Worm (Caenorhabditis elegans) whole organism, L4 larva: Measurements from ENCODE around the gene srd-13.

Experiments used
- F37D6.2 ChIP-seq: sonication (generic microtip); optimal IDR thresholded peaks from 2 replicates; lab custom pipeline; 2016; ENCODE audit warnings: mild to moderate bottlenecking, missing genetic modification characterization, missing compliant biosample characterization
- F44E2.7 ChIP-seq: fragments of 200-800 bp; sonication (Bioruptor generic); IDR thresholded peaks from 2 replicates; pipeline ENCODE4 v2.1.2; 2022; ENCODE audit warnings: missing genetic modification characterization, missing compliant biosample characterization
- Y75B8A.6 ChIP-seq: fragments of 200-800 bp; sonication (Bioruptor generic); IDR thresholded peaks from 2 replicates; pipeline ENCODE4 v1.3.6; 2022; ENCODE audit warnings: missing genetic modification reagents, missing genetic modification characterization, missing compliant biosample characterization
- aha-1 ChIP-seq: fragments of 150-350 bp; peaks from one replicate; lab custom pipeline; 2014; ENCODE audit warnings: missing biosample characterization, missing genetic modification characterization
- ama-1 ChIP-seq: fragments of 150-350 bp; optimal IDR thresholded peaks from 2 replicates; lab custom pipeline; 2014; ENCODE audit warnings: inconsistent platforms, mixed read lengths
- attf-4 ChIP-seq: sonication (generic microtip); optimal IDR thresholded peaks from 3 replicates; lab custom pipeline; 2017; ENCODE audit warnings: missing biosample characterization, missing genetic modification characterization
- ceh-20 ChIP-seq: fragments of 200-800 bp; sonication (Bioruptor generic); IDR thresholded peaks from 2 replicates; pipeline ENCODE4 v1.3.6; 2022; ENCODE audit warnings: missing genetic modification reagents, missing genetic modification characterization, missing compliant biosample characterization
- ceh-32 ChIP-seq: sonication (generic microtip); optimal IDR thresholded peaks from 2 replicates; lab custom pipeline; 2016; ENCODE audit warnings: mild to moderate bottlenecking, missing genetic modification characterization, missing compliant biosample characterization; ENCODE audit not compliant: poor library complexity
- ceh-82 ChIP-seq: sonication (generic microtip); optimal IDR thresholded peaks from 2 replicates; lab custom pipeline; 2017; ENCODE audit warnings: missing biosample characterization, missing genetic modification characterization
- daf-16 ChIP-seq, 3 experiments: sonication (generic microtip); optimal IDR thresholded peaks; 2 replicates each; lab custom pipeline; 2016 to 2017; ENCODE audit warnings: missing genetic modification characterization in 3 of 3, missing genetic modification reagents in 3 of 3, mild to moderate bottlenecking in 2 of 3, missing compliant biosample characterization in 2 of 3, missing biosample characterization in 1 of 3, moderate library complexity in 1 of 3
- dmd-6 ChIP-seq: fragments of 200-800 bp; sonication (Bioruptor generic); IDR thresholded peaks from 2 replicates; pipeline ENCODE4 v1.3.6; 2022; ENCODE audit warnings: missing genetic modification reagents, missing genetic modification characterization, missing compliant biosample characterization
- dmd-8 ChIP-seq: fragments of 200-800 bp; sonication (Bioruptor generic); IDR thresholded peaks from 2 replicates; pipeline ENCODE4 v1.3.6; 2022; ENCODE audit warnings: missing genetic modification characterization, missing compliant biosample characterization
- dve-1 ChIP-seq: sonication (generic microtip); optimal IDR thresholded peaks from 2 replicates; lab custom pipeline; 2017; ENCODE audit warnings: antibody characterized with exemption, mild to moderate bottlenecking, missing genetic modification characterization, missing compliant biosample characterization; ENCODE audit not compliant: insufficient read depth
- hif-1 ChIP-seq, 2 experiments: sonication (generic microtip); optimal IDR thresholded peaks; 2 replicates each; lab custom pipeline; 2016 to 2017; ENCODE audit warnings: missing compliant biosample characterization in 2 of 2, missing genetic modification characterization in 2 of 2, missing genetic modification reagents in 2 of 2, missing genotype in 2 of 2, mild to moderate bottlenecking in 1 of 2
- hlh-11 ChIP-seq: fragments of 200-800 bp; sonication (Bioruptor generic); optimal IDR thresholded peaks from 2 replicates; lab custom pipeline; 2018; ENCODE audit warnings: mild to moderate bottlenecking, missing genetic modification characterization, missing compliant biosample characterization
- hlh-30 ChIP-seq: sonication (generic microtip); optimal IDR thresholded peaks from 2 replicates; lab custom pipeline; 2017; ENCODE audit warnings: antibody characterized with exemption, mild to moderate bottlenecking, missing genetic modification characterization, missing compliant biosample characterization; ENCODE audit not compliant: insufficient read depth
- hmg-1.1 ChIP-seq: fragments of 200-800 bp; sonication (Bioruptor generic); IDR thresholded peaks from 2 replicates; pipeline ENCODE4 v1.3.6; 2022; ENCODE audit warnings: missing genetic modification reagents, missing genetic modification characterization, missing compliant biosample characterization
- lin-1 ChIP-seq: fragments of 200-800 bp; sonication (Bioruptor generic); IDR thresholded peaks from 2 replicates; pipeline ENCODE4 v1.3.6; 2022; ENCODE audit warnings: missing genetic modification reagents, missing genetic modification characterization, missing compliant biosample characterization
- lin-29 ChIP-seq: fragments of 200-800 bp; sonication (Bioruptor generic); IDR thresholded peaks from 2 replicates; pipeline ENCODE4 v1.3.6; 2022; ENCODE audit warnings: missing genetic modification reagents, missing genetic modification characterization, missing compliant biosample characterization
- lin-38 ChIP-seq: fragments of 200-800 bp; sonication (Bioruptor generic); IDR thresholded peaks from 2 replicates; pipeline ENCODE4 v1.3.6; 2022; ENCODE audit warnings: missing genetic modification reagents, missing genetic modification characterization, missing compliant biosample characterization
- lsy-2 ChIP-seq, 2 experiments: fragments of 150-350 bp in 1 of 2; sonication (generic microtip) in 1 of 2; optimal IDR thresholded peaks; 2 replicates each; lab custom pipeline; 2014 to 2017; ENCODE audit warnings: missing biosample characterization in 2 of 2, missing genetic modification characterization in 2 of 2
- madf-9 ChIP-seq: fragments of 200-800 bp; sonication (Bioruptor generic); conservative IDR thresholded peaks from 2 replicates; pipeline ENCODE4 v1.3.6; 2022; ENCODE audit warnings: missing genetic modification reagents, missing genetic modification characterization, missing compliant biosample characterization
- mdl-1 ChIP-seq, 2 experiments: fragments of 150-350 bp in 1 of 2; sonication (generic microtip) in 1 of 2; optimal IDR thresholded peaks; 2 replicates each; lab custom pipeline; 2014 to 2017; ENCODE audit warnings: missing biosample characterization in 2 of 2, missing genetic modification characterization in 2 of 2
- mdt-29 ChIP-seq: fragments of 200-800 bp; sonication (Bioruptor generic); IDR thresholded peaks from 2 replicates; pipeline ENCODE4 v1.3.6; 2022; ENCODE audit warnings: missing genetic modification reagents, missing genetic modification characterization, missing compliant biosample characterization
- mep-1 ChIP-seq: fragments of 150-350 bp; sonication (generic microtip); optimal IDR thresholded peaks from 3 replicates; lab custom pipeline; 2014; ENCODE audit warnings: missing biosample characterization, missing genetic modification characterization
- mes-2 ChIP-seq: sonication (generic microtip); optimal IDR thresholded peaks from 2 replicates; lab custom pipeline; 2016; ENCODE audit warnings: missing genotype, mild to moderate bottlenecking, missing genetic modification characterization, missing compliant biosample characterization; ENCODE audit not compliant: poor library complexity, severe bottlenecking
- mxl-3 ChIP-seq: fragments of 200-800 bp; sonication (Bioruptor generic); optimal IDR thresholded peaks from 2 replicates; lab custom pipeline; 2018; ENCODE audit warnings: mild to moderate bottlenecking, missing genetic modification characterization, missing compliant biosample characterization
- nhr-102 ChIP-seq: sonication (generic microtip); optimal IDR thresholded peaks from 2 replicates; lab custom pipeline; 2016; ENCODE audit warnings: mild to moderate bottlenecking, missing genetic modification characterization, moderate library complexity, missing compliant biosample characterization
- nhr-28 ChIP-seq: fragments of 150-350 bp; optimal IDR thresholded peaks from 2 replicates; lab custom pipeline; 2014; ENCODE audit warnings: missing biosample characterization, missing genetic modification characterization
- nhr-42 ChIP-seq: fragments of 200-800 bp; sonication (Bioruptor generic); IDR thresholded peaks from 2 replicates; pipeline ENCODE4 v1.3.6; 2022; ENCODE audit warnings: missing genetic modification characterization, missing compliant biosample characterization
- nhr-48 ChIP-seq: sonication (generic microtip); optimal IDR thresholded peaks from 2 replicates; lab custom pipeline; 2016; ENCODE audit warnings: mild to moderate bottlenecking, missing genetic modification characterization, missing compliant biosample characterization
- nhr-77 ChIP-seq: fragments of 150-350 bp; optimal IDR thresholded peaks from 2 replicates; lab custom pipeline; 2014; ENCODE audit warnings: missing biosample characterization, missing genetic modification characterization
- pqm-1 ChIP-seq: sonication (generic microtip); optimal IDR thresholded peaks from 2 replicates; lab custom pipeline; 2017; ENCODE audit warnings: missing biosample characterization, missing genetic modification characterization
- saeg-2 ChIP-seq: fragments of 200-800 bp; sonication (Bioruptor generic); IDR thresholded peaks from 2 replicates; pipeline ENCODE4 v1.3.6; 2022; ENCODE audit warnings: missing genetic modification reagents, missing genetic modification characterization, missing compliant biosample characterization
- set-16 ChIP-seq: fragments of 200-800 bp; sonication (Bioruptor generic); IDR thresholded peaks from 2 replicates; pipeline ENCODE4 v1.3.6; 2022; ENCODE audit warnings: missing genetic modification reagents, missing genetic modification characterization, missing compliant biosample characterization
- snpc-1.2 ChIP-seq: fragments of 200-800 bp; sonication (Bioruptor generic); IDR thresholded peaks from 2 replicates; pipeline ENCODE4 v1.3.6; 2022; ENCODE audit warnings: missing genetic modification reagents, missing genetic modification characterization, missing compliant biosample characterization
- spr-3 ChIP-seq: fragments of 200-800 bp; sonication (Bioruptor generic); optimal IDR thresholded peaks from 2 replicates; lab custom pipeline; 2018; ENCODE audit warnings: mild to moderate bottlenecking, missing genetic modification characterization, missing compliant biosample characterization
- tra-1 ChIP-seq: fragments of 200-800 bp; sonication (Bioruptor generic); IDR thresholded peaks from 2 replicates; pipeline ENCODE4 v1.3.6; 2022; ENCODE audit warnings: missing genetic modification reagents, missing genetic modification characterization, missing compliant biosample characterization
- unc-62 ChIP-seq, 3 experiments: fragments of 150-350 bp in 1 of 3; sonication (generic microtip); optimal IDR thresholded peaks in 2 of 3; peaks in 1 of 3; 1 replicate in 1 of 3; 2 replicates in 2 of 3; lab custom pipeline; 2014 to 2017; ENCODE audit warnings: missing biosample characterization in 3 of 3, missing genetic modification characterization in 3 of 3, missing genetic modification reagents in 3 of 3, missing genotype in 1 of 3
- zag-1 ChIP-seq: fragments of 150-350 bp; optimal IDR thresholded peaks from 2 replicates; lab custom pipeline; 2014; ENCODE audit warnings: missing biosample characterization, missing genetic modification characterization
- zfp-3 ChIP-seq: fragments of 200-800 bp; sonication (Bioruptor generic); conservative IDR thresholded peaks from 2 replicates; pipeline ENCODE4 v1.3.6; 2022; ENCODE audit warnings: missing genetic modification reagents, missing genetic modification characterization, missing compliant biosample characterization
- ztf-7 ChIP-seq: fragments of 150-350 bp; optimal IDR thresholded peaks from 2 replicates; lab custom pipeline; 2014; ENCODE audit warnings: missing biosample characterization, missing genetic modification characterization

srd-13 gene

ce11 chrIV:5659461-5659860, 24.0 kb upstream of the srd-13 start:
- TF ChIP-seq spr-3 (GFP tag; lab: Kevin White, UChicago) (no peak), lin-29 (GFP tag; lab: Robert Waterston, UW) (no peak), hif-1 (tag; optimal IDR thresholded peaks at IDR 0.05; lab: Kevin White, UChicago) (peak in 1 of 2 experiments; percentile 8), mes-2 (peak; percentile 47), ztf-7 (tag; lab: Kevin White, UChicago) (no peak), saeg-2 (GFP tag; lab: Robert Waterston, UW) (no peak), nhr-48 (tag; lab: Kevin White, UChicago) (no peak), F37D6.2 (tag; lab: Kevin White, UChicago) (no peak), ama-1 (lab: Kevin White, UChicago) (no peak), nhr-42 (GFP tag; lab: Robert Waterston, UW) (no peak), nhr-102 (tag; lab: Kevin White, UChicago) (no peak), lin-1 (GFP tag; lab: Robert Waterston, UW) (peak; percentile 82), madf-9 (GFP tag; lab: Robert Waterston, UW) (no peak), dmd-6 (GFP tag; lab: Robert Waterston, UW) (peak; percentile 90), pqm-1 (tag; lab: Kevin White, UChicago) (peak; percentile 84), hmg-1.1 (GFP tag; lab: Robert Waterston, UW) (0 out of 2 replicates have a peak, but pooled peaks have one; percentile 13), nhr-28 (tag; lab: Kevin White, UChicago) (peak; percentile 80), nhr-77 (tag; lab: Kevin White, UChicago) (peak; percentile 26), mdt-29 (GFP tag; lab: Robert Waterston, UW) (no peak), zfp-3 (no peak), daf-16 (GFP tag; optimal IDR thresholded peaks at IDR 0.05; lab: Kevin White, UChicago) (no peak), daf-16 (tag; optimal IDR thresholded peaks at IDR 0.05; lab: Kevin White, UChicago) (peak; percentile 93), ceh-20 (no peak), unc-62 (GFP tag; optimal IDR thresholded peaks at IDR 0.05 in 1 of 2; lab: Kevin White, UChicago) (peak in 1 of 2 experiments; percentile 53), unc-62 (tag; optimal IDR thresholded peaks at IDR 0.05; lab: Kevin White, UChicago) (no peak), dmd-8 (no peak), hlh-30 (tag; lab: Kevin White, UChicago) (peak; percentile 10), aha-1 (peak; percentile 32), Y75B8A.6 (GFP tag; lab: Robert Waterston, UW) (no peak), dve-1 (tag; lab: Kevin White, UChicago) (peak; percentile 83), mxl-3 (GFP tag; lab: Kevin White, UChicago) (peak; percentile 31), tra-1 (no peak), hlh-11 (tag; lab: Kevin White, UChicago) (peak; percentile 65), mep-1 (no peak), ceh-82 (tag; lab: Kevin White, UChicago) (no peak)

ce11 chrIV:5658897-5659296, 23.4 kb upstream of the srd-13 start:
- TF ChIP-seq Y75B8A.6 (GFP tag; lab: Robert Waterston, UW): no peak
- TF ChIP-seq lin-38 (GFP tag; lab: Robert Waterston, UW): no peak
- peak in 1 of 2 experiments; percentile 24 for TF ChIP-seq hif-1 (tag; optimal IDR thresholded peaks at IDR 0.05; lab: Kevin White, UChicago)
- no peak for TF ChIP-seq daf-16 (GFP tag; optimal IDR thresholded peaks at IDR 0.05; lab: Kevin White, UChicago)
- peak; percentile 48 for TF ChIP-seq daf-16 (tag; optimal IDR thresholded peaks at IDR 0.05; lab: Kevin White, UChicago)
- TF ChIP-seq mxl-3 (GFP tag; lab: Kevin White, UChicago): peak; percentile 12
- peak; percentile 94 for TF ChIP-seq dmd-6 (GFP tag; lab: Robert Waterston, UW)
- TF ChIP-seq lin-1 (GFP tag; lab: Robert Waterston, UW): peak; percentile 50
- no peak for TF ChIP-seq ceh-32
- TF ChIP-seq mdl-1 (tag; optimal IDR thresholded peaks at IDR 0.05; lab: Kevin White, UChicago): peak in 1 of 2 experiments; percentile 6
- TF ChIP-seq F44E2.7 (GFP tag; lab: Robert Waterston, UW): no peak
- TF ChIP-seq mes-2: peak; percentile 17
- peak; percentile 54 for TF ChIP-seq pqm-1 (tag; lab: Kevin White, UChicago)
- TF ChIP-seq lsy-2 (tag; optimal IDR thresholded peaks at IDR 0.05; lab: Kevin White, UChicago): no peak
- TF ChIP-seq snpc-1.2 (GFP tag; lab: Robert Waterston, UW): no peak
- TF ChIP-seq zag-1 (tag; lab: Kevin White, UChicago): no peak
- no peak for TF ChIP-seq set-16 (GFP tag; lab: Robert Waterston, UW)
- 0 out of 2 replicates have a peak, but pooled peaks have one; percentile 17 for TF ChIP-seq mdt-29 (GFP tag; lab: Robert Waterston, UW)
- TF ChIP-seq hlh-30 (tag; lab: Kevin White, UChicago): no peak
- TF ChIP-seq dve-1 (tag; lab: Kevin White, UChicago): peak; percentile 23
- peak; percentile 65 for TF ChIP-seq nhr-48 (tag; lab: Kevin White, UChicago)
- peak; percentile 40 for TF ChIP-seq hlh-11 (tag; lab: Kevin White, UChicago)
- TF ChIP-seq attf-4 (tag; lab: Kevin White, UChicago): no peak
- peak; percentile 37 for TF ChIP-seq aha-1
